Worm (Caenorhabditis elegans) whole organism, young adult: ENCODE data around the gene H25K10.4.

Source experiments
- B0035.1 ChIP-seq: sonication (generic microtip); optimal IDR thresholded peaks from 2 replicates; lab custom pipeline; 2016; ENCODE audit warnings: missing genetic modification characterization, mild to moderate bottlenecking, missing compliant biosample characterization, missing genotype, missing genetic modification reagents
- B0336.3 ChIP-seq: fragments of 200-800 bp; sonication (Bioruptor generic); IDR thresholded peaks from 2 replicates; pipeline ENCODE4 v1.3.6; 2022; ENCODE audit warnings: missing genetic modification characterization, missing compliant biosample characterization
- C17E4.6 ChIP-seq: fragments of 200-800 bp; sonication (Bioruptor generic); IDR thresholded peaks from 2 replicates; pipeline ENCODE4 v1.3.6; 2022; ENCODE audit warnings: missing genetic modification reagents, missing genetic modification characterization, missing compliant biosample characterization
- F22D6.2 ChIP-seq: sonication (generic microtip); optimal IDR thresholded peaks from 2 replicates; lab custom pipeline; 2016; ENCODE audit warnings: mild to moderate bottlenecking, missing genetic modification characterization, missing compliant biosample characterization
- F39B2.1 ChIP-seq: fragments of 200-800 bp; sonication (Bioruptor generic); IDR thresholded peaks from 2 replicates; pipeline ENCODE4 v1.3.6; 2022; ENCODE audit warnings: missing genetic modification reagents, missing genetic modification characterization, missing compliant biosample characterization
- F55B11.4 ChIP-seq: sonication (generic microtip); optimal IDR thresholded peaks from 2 replicates; lab custom pipeline; 2016; ENCODE audit warnings: missing compliant biosample characterization, missing genetic modification characterization, borderline replicate concordance; ENCODE audit not compliant: insufficient read depth
- F57C9.4 ChIP-seq: sonication (generic microtip); optimal IDR thresholded peaks from 2 replicates; lab custom pipeline; 2017; ENCODE audit warnings: mild to moderate bottlenecking, missing genetic modification characterization, missing compliant biosample characterization
- K12H6.12 ChIP-seq: fragments of 200-800 bp; sonication (Bioruptor generic); optimal IDR thresholded peaks from 2 replicates; lab custom pipeline; 2018; ENCODE audit warnings: mild to moderate bottlenecking, missing genetic modification characterization, missing compliant biosample characterization
- aptf-3 ChIP-seq: fragments of 200-800 bp; sonication (Bioruptor generic); IDR thresholded peaks from 2 replicates; pipeline ENCODE4 v1.3.6; 2022; ENCODE audit warnings: missing genetic modification characterization, missing compliant biosample characterization
- atf-7 ChIP-seq: sonication (generic microtip); optimal IDR thresholded peaks from 2 replicates; lab custom pipeline; 2017; ENCODE audit warnings: mild to moderate bottlenecking, missing genetic modification characterization, missing compliant biosample characterization
- attf-3 ChIP-seq: fragments of 200-800 bp; sonication (Bioruptor generic); conservative IDR thresholded peaks from 2 replicates; pipeline ENCODE4 v1.3.6; 2022; ENCODE audit warnings: missing genetic modification reagents, missing genetic modification characterization, missing compliant biosample characterization
- attf-6 ChIP-seq: fragments of 200-800 bp; sonication (Bioruptor generic); IDR thresholded peaks from 2 replicates; pipeline ENCODE4 v1.3.6; 2022; ENCODE audit warnings: missing genetic modification reagents, missing genetic modification characterization, missing compliant biosample characterization
- bed-2 ChIP-seq: fragments of 200-800 bp; sonication (Bioruptor generic); IDR thresholded peaks from 2 replicates; pipeline ENCODE4 v1.3.6; 2022; ENCODE audit warnings: missing genetic modification reagents, missing genetic modification characterization, missing compliant biosample characterization
- ccch-3 ChIP-seq: fragments of 200-800 bp; sonication (Bioruptor generic); optimal IDR thresholded peaks from 2 replicates; lab custom pipeline; 2018; ENCODE audit warnings: mild to moderate bottlenecking, missing genetic modification characterization, missing compliant biosample characterization
- ceh-58 ChIP-seq: fragments of 200-800 bp; sonication (Bioruptor generic); IDR thresholded peaks from 2 replicates; pipeline ENCODE4 v1.3.6; 2022; ENCODE audit warnings: missing genetic modification characterization, missing compliant biosample characterization
- ceh-91 ChIP-seq: fragments of 200-800 bp; sonication (Bioruptor generic); IDR thresholded peaks from 2 replicates; pipeline ENCODE4 v1.3.6; 2022; ENCODE audit warnings: missing genetic modification reagents, missing genetic modification characterization, missing compliant biosample characterization
- chd-7 ChIP-seq: sonication (generic microtip); optimal IDR thresholded peaks from 2 replicates; lab custom pipeline; 2016; ENCODE audit warnings: mild to moderate bottlenecking, missing genetic modification characterization, moderate library complexity, missing compliant biosample characterization
- dox-1 ChIP-seq: fragments of 200-800 bp; sonication (Bioruptor generic); IDR thresholded peaks from 2 replicates; pipeline ENCODE4 v1.3.6; 2022; ENCODE audit warnings: missing genetic modification reagents, missing genetic modification characterization, missing compliant biosample characterization
- dpff-1 ChIP-seq: sonication (generic microtip); optimal IDR thresholded peaks from 2 replicates; lab custom pipeline; 2017; ENCODE audit warnings: mild to moderate bottlenecking, missing genetic modification characterization, missing compliant biosample characterization
- efl-1 ChIP-seq: fragments of 150-350 bp; optimal IDR thresholded peaks from 2 replicates; lab custom pipeline; 2014; ENCODE audit warnings: missing biosample characterization, missing genetic modification reagents, missing genetic modification characterization
- ekl-4 ChIP-seq: fragments of 200-800 bp; sonication (Bioruptor generic); IDR thresholded peaks from 2 replicates; pipeline ENCODE4 v1.3.6; 2022; ENCODE audit warnings: missing genetic modification reagents, missing genetic modification characterization, missing compliant biosample characterization
- ets-4 ChIP-seq: fragments of 200-800 bp; sonication (Bioruptor generic); optimal IDR thresholded peaks from 2 replicates; lab custom pipeline; 2018; ENCODE audit warnings: mild to moderate bottlenecking, missing genetic modification characterization, missing compliant biosample characterization
- fkh-3 ChIP-seq: sonication (generic microtip); optimal IDR thresholded peaks from 2 replicates; lab custom pipeline; 2016; ENCODE audit warnings: mild to moderate bottlenecking, missing genetic modification characterization, missing compliant biosample characterization
- gei-17 ChIP-seq: fragments of 200-800 bp; sonication (Bioruptor generic); optimal IDR thresholded peaks from 2 replicates; lab custom pipeline; 2018; ENCODE audit warnings: mild to moderate bottlenecking, missing genetic modification characterization, missing compliant biosample characterization
- hlh-26 ChIP-seq: fragments of 200-800 bp; sonication (Bioruptor generic); conservative IDR thresholded peaks from 2 replicates; pipeline ENCODE4 v1.3.6; 2022; ENCODE audit warnings: missing genetic modification reagents, missing genetic modification characterization, missing compliant biosample characterization
- hmg-1.2 ChIP-seq: fragments of 200-800 bp; sonication (Bioruptor generic); IDR thresholded peaks from 2 replicates; pipeline ENCODE4 v1.3.6; 2022; ENCODE audit warnings: missing genetic modification reagents, missing genetic modification characterization, missing compliant biosample characterization
- let-607 ChIP-seq, 2 experiments: fragments of 200-800 bp in 1 of 2; sonication (Bioruptor generic) in 1 of 2; sonication (generic microtip) in 1 of 2; optimal IDR thresholded peaks; 2 replicates each; lab custom pipeline; 2016 to 2018; ENCODE audit warnings: mild to moderate bottlenecking in 2 of 2, missing compliant biosample characterization in 2 of 2, missing genetic modification characterization in 2 of 2, moderate library complexity in 2 of 2, missing genotype in 1 of 2
- madf-3 ChIP-seq: fragments of 200-800 bp; sonication (Bioruptor generic); IDR thresholded peaks from 2 replicates; pipeline ENCODE4 v1.3.6; 2022; ENCODE audit warnings: missing genetic modification reagents, missing genetic modification characterization, missing compliant biosample characterization
- nhr-120 ChIP-seq: fragments of 200-800 bp; sonication (Bioruptor generic); IDR thresholded peaks from 2 replicates; pipeline ENCODE4 v1.3.6; 2022; ENCODE audit warnings: missing genetic modification characterization, missing compliant biosample characterization
- pbrm-1 ChIP-seq: fragments of 200-800 bp; sonication (Bioruptor generic); IDR thresholded peaks from 2 replicates; pipeline ENCODE4 v1.3.6; 2022; ENCODE audit warnings: missing genetic modification reagents, missing genetic modification characterization, missing compliant biosample characterization
- rec-8 ChIP-seq, 2 experiments: sonication (generic microtip); optimal IDR thresholded peaks; 2 replicates each; lab custom pipeline; 2016; ENCODE audit warnings: mild to moderate bottlenecking in 2 of 2, missing genetic modification characterization in 2 of 2, missing genetic modification reagents in 2 of 2, missing genotype in 2 of 2, missing biosample characterization in 1 of 2, missing compliant biosample characterization in 1 of 2, moderate library complexity in 1 of 2
- rpc-1 ChIP-seq, 2 experiments: fragments of 150-350 bp in 1 of 2; sonication (generic microtip) in 1 of 2; optimal IDR thresholded peaks; 2 replicates each; lab custom pipeline; 2014 to 2018; ENCODE audit warnings: missing biosample characterization in 1 of 2, missing genetic modification characterization in 1 of 2, missing genetic modification reagents in 1 of 2, missing genotype in 1 of 2
- snpc-4 ChIP-seq, 5 experiments: fragments of 150-350 bp in 1 of 5; sonication (generic microtip) in 4 of 5; optimal IDR thresholded peaks; 2 replicates each; lab custom pipeline; 2014 to 2018; ENCODE audit warnings: missing genetic modification characterization in 5 of 5, missing biosample characterization in 3 of 5, antibody characterized with exemption in 2 of 5, mild to moderate bottlenecking in 2 of 5, missing compliant biosample characterization in 2 of 5, missing genotype in 2 of 5, moderate library complexity in 2 of 5, missing genetic modification reagents in 1 of 5
- tbp1 ChIP-seq: fragments of 200-800 bp; sonication (Bioruptor generic); optimal IDR thresholded peaks from 2 replicates; lab custom pipeline; 2018; ENCODE audit warnings: mild to moderate bottlenecking, missing genetic modification characterization, missing compliant biosample characterization
- unc-62 ChIP-seq: fragments of 150-350 bp; optimal IDR thresholded peaks from 2 replicates; lab custom pipeline; 2014; ENCODE audit warnings: missing biosample characterization, missing genetic modification reagents, missing genetic modification characterization
- ztf-18 ChIP-seq: sonication (generic microtip); optimal IDR thresholded peaks from 2 replicates; lab custom pipeline; 2016; ENCODE audit warnings: missing genotype, mild to moderate bottlenecking, missing genetic modification characterization, missing compliant biosample characterization
- ztf-26 ChIP-seq: sonication (generic microtip); optimal IDR thresholded peaks from 2 replicates; lab custom pipeline; 2017; ENCODE audit warnings: missing genetic modification characterization, missing compliant biosample characterization
- ztf-3 ChIP-seq: fragments of 200-800 bp; sonication (Bioruptor generic); optimal IDR thresholded peaks from 2 replicates; lab custom pipeline; 2018; ENCODE audit warnings: mild to moderate bottlenecking, missing genetic modification characterization, missing compliant biosample characterization
- ztf-6 ChIP-seq: fragments of 200-800 bp; sonication (Bioruptor generic); IDR thresholded peaks from 2 replicates; pipeline ENCODE4 v1.3.6; 2022; ENCODE audit warnings: missing genetic modification reagents, missing genetic modification characterization, missing compliant biosample characterization

The H25K10.4 gene

DNA sequence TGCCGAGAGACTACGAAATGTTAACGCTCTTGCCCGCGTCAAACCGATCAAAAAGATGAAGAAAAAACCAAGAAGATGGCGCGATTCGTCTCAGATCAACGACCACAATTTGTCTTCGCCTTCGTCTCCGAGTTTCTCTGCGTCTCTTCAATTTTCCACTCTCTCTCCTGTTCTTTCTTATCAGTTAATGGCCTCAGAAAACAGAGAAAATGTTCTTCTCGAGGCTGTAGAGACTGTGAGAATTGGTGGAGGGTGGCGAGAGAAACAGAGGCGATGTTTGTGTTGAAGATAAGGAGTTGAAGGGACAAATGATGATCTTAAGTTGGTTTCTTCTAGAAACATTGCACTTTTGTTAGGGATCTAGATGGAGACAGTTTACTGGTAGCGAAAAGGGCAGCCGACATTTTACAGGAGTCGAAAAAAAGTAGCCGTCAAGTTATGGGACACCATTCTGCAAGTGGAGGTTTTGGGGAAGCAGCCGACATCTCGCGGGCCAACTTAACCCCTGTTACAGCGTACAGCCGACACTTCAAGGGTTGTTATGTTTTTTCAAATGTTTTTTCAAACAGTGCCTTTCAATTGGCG, 44.9 kb upstream of the H25K10.4 start (continued):
- TF ChIP-seq aptf-3 (GFP tag; lab: Robert Waterston, UW) (no peak), madf-3 (no peak), pbrm-1 (0 out of 2 replicates have a peak, but pooled peaks have one; percentile 44), let-607 (tag; optimal IDR thresholded peaks at IDR 0.05; lab: Kevin White, UChicago) (peak in 1 of 2 experiments; percentile 68), K12H6.12 (tag; lab: Kevin White, UChicago) (peak; percentile 16), ceh-58 (GFP tag; lab: Robert Waterston, UW) (no peak), F22D6.2 (tag; lab: Kevin White, UChicago) (peak; percentile 75), rec-8 (tag; optimal IDR thresholded peaks at IDR 0.05; lab: Kevin White, UChicago) (no peak), ztf-26 (tag; lab: Kevin White, UChicago) (peak; percentile 83), B0336.3 (GFP tag; lab: Robert Waterston, UW) (no peak; the same call in 1 of the 2 replicates), ztf-18 (tag; lab: Kevin White, UChicago) (no peak), tbp1 (peak; percentile 41), chd-7 (tag; lab: Kevin White, UChicago) (no peak), bed-2 (GFP tag; lab: Robert Waterston, UW) (no peak), ztf-3 (GFP tag; lab: Kevin White, UChicago) (no peak), hmg-1.2 (GFP tag; lab: Robert Waterston, UW) (peak; percentile 58; the same call in 1 of the 2 replicates), snpc-4 (GFP tag; optimal IDR thresholded peaks at IDR 0.05; lab: Kevin White, UChicago) (no peak), snpc-4 (tag; optimal IDR thresholded peaks at IDR 0.05; lab: Kevin White, UChicago) (peak; percentile 77 to 93 (median 87)), B0035.1 (tag; lab: Kevin White, UChicago) (no peak), ets-4 (peak; percentile 27), atf-7 (peak; percentile 60)
- TF ChIP-seq, all 124 proteins: peak for 19

DNA sequence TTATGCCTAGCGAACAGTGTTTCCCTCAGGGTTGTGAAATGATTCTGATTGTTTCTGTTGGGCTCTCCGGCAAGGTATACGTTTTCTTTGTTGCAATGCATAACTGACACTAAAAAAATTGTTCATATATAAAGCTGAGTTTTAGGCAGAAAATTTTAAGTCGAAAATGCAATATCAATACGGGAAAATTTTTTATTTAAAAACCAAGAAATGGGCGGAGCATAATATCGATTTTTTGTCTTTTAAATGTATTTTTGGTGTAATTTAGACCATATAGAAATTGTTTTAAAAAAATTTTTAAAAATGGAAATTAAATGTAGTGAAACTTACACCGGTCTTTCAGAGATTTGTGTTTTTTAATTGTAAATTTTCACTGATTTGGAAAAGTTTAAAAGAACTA, 41.3 kb upstream of the H25K10.4 start, which contains the start of gene Y105C5B.1413:
Gene Y105C5B.1413, minus strand, starts transcription at position 101 of the 400 bp plus-strand sequence.
- TF ChIP-seq ccch-3 (GFP tag; lab: Kevin White, UChicago) (no peak), efl-1 (GFP tag; lab: Kevin White, UChicago) (no peak), ztf-6 (no peak), ekl-4 (GFP tag; lab: Robert Waterston, UW) (no peak), attf-3 (no peak), ceh-91 (GFP tag; lab: Robert Waterston, UW) (no peak), unc-62 (no peak), ztf-26 (tag; lab: Kevin White, UChicago) (no peak), rec-8 (tag; optimal IDR thresholded peaks at IDR 0.05; lab: Kevin White, UChicago) (no peak), dox-1 (no peak), F57C9.4 (tag; lab: Kevin White, UChicago) (no peak), dpff-1 (tag; lab: Kevin White, UChicago) (no peak), nhr-120 (no peak)

DNA sequence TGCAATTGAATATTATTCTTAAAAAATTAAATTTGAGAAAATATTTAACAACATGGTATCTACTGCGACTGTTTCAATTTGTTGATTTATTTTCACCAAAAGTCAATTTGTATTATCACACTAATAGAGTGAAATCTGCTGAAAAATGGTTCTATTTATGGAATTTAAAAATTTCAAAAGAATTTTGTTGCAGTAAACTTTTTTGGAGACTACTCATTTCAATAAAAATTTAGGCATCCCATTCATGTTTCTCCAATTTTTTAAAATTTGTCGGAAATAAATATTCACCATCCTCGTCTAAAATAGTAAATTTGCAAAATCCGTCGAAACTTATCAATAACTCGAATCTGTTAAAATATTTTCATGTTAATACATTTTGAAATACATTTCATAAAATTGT, 39.8 kb upstream of the H25K10.4 start:
- no peak for TF ChIP-seq snpc-4 (GFP tag; optimal IDR thresholded peaks at IDR 0.05; lab: Kevin White, UChicago)
- peak in 1 of 4 experiments; percentile 53 for TF ChIP-seq snpc-4 (tag; optimal IDR thresholded peaks at IDR 0.05; lab: Kevin White, UChicago)
- peak; percentile 70 for TF ChIP-seq attf-6 (GFP tag; lab: Robert Waterston, UW)
- no peak for TF ChIP-seq K12H6.12 (tag; lab: Kevin White, UChicago)
- TF ChIP-seq F55B11.4 (tag; lab: Kevin White, UChicago): no peak
- TF ChIP-seq fkh-3 (tag; lab: Kevin White, UChicago): no peak
- TF ChIP-seq rpc-1 (optimal IDR thresholded peaks at IDR 0.05; lab: Kevin White, UChicago): no peak
- no peak for TF ChIP-seq rpc-1 (tag; optimal IDR thresholded peaks at IDR 0.05; lab: Kevin White, UChicago)
- TF ChIP-seq hmg-1.2 (GFP tag; lab: Robert Waterston, UW): no peak
- no peak for TF ChIP-seq gei-17
- no peak for TF ChIP-seq hlh-26 (GFP tag; lab: Robert Waterston, UW)
- no peak for TF ChIP-seq C17E4.6 (GFP tag; lab: Robert Waterston, UW)
- no peak for TF ChIP-seq F39B2.1
- TF ChIP-seq, all 124 proteins: peak for 2
